Worm (Caenorhabditis elegans) whole organism, L2 larva: ENCODE results near the gene ndub-2.

Experiments used
- ama-1 ChIP-seq: fragments of 150-350 bp; optimal IDR thresholded peaks from 2 replicates; lab custom pipeline; 2018; ENCODE audit warnings: inconsistent platforms
- blmp-1 ChIP-seq: sonication (generic microtip); optimal IDR thresholded peaks from 2 replicates; lab custom pipeline; 2017; ENCODE audit warnings: missing genetic modification characterization, mild to moderate bottlenecking, missing compliant biosample characterization, antibody characterized with exemption, moderate library complexity; ENCODE audit not compliant: insufficient read depth
- ceh-82 ChIP-seq: fragments of 150-350 bp; optimal IDR thresholded peaks from 2 replicates; lab custom pipeline; 2014; ENCODE audit warnings: missing biosample characterization, missing genetic modification characterization
- lin-13 ChIP-seq: fragments of 150-350 bp; optimal IDR thresholded peaks from 2 replicates; lab custom pipeline; 2014; ENCODE audit warnings: missing biosample characterization, missing genetic modification reagents, missing genetic modification characterization
- nhr-11 ChIP-seq: fragments of 150-350 bp; optimal IDR thresholded peaks from 2 replicates; lab custom pipeline; 2014; ENCODE audit warnings: missing biosample characterization, missing genetic modification characterization
- unc-39 ChIP-seq: fragments of 150-350 bp; optimal IDR thresholded peaks from 2 replicates; lab custom pipeline; 2014; ENCODE audit warnings: missing biosample characterization, missing genetic modification characterization
- unc-62 ChIP-seq: fragments of 150-350 bp; optimal IDR thresholded peaks from 2 replicates; lab custom pipeline; 2014; ENCODE audit warnings: missing biosample characterization, missing genetic modification reagents, missing genetic modification characterization
- zag-1 ChIP-seq: fragments of 150-350 bp; optimal IDR thresholded peaks from 2 replicates; lab custom pipeline; 2014; ENCODE audit warnings: missing biosample characterization, missing genetic modification characterization
- ztf-1 ChIP-seq: fragments of 200-800 bp; sonication (Bioruptor generic); conservative IDR thresholded peaks from 2 replicates; pipeline ENCODE4 v1.3.6; 2022; ENCODE audit warnings: missing genetic modification characterization, missing compliant biosample characterization

- no peak for TF ChIP-seq lin-13 (GFP tag; lab: Kevin White, UChicago)
- no peak for TF ChIP-seq unc-62 (GFP tag; lab: Kevin White, UChicago)
- TF ChIP-seq zag-1 (tag; lab: Kevin White, UChicago) = no peak
- TF ChIP-seq ceh-82 (tag; lab: Kevin White, UChicago) = no peak
- TF ChIP-seq ztf-1 (GFP tag; lab: Robert Waterston, UW) = no peak
- TF ChIP-seq blmp-1 (tag; lab: Kevin White, UChicago) = no peak
- TF ChIP-seq unc-39 = no peak
- no peak for TF ChIP-seq nhr-11 (tag; lab: Kevin White, UChicago)
- TF ChIP-seq ama-1 = no peak
Observed at ce11 chrII:9001743-9002222, 5.6 kb downstream of the ndub-2 start, which contains the start of gene F44G4.6.
